Worm (Caenorhabditis elegans) whole organism, L1 larva: ENCODE measurements around the gene bud-13.

ENCODE experiments used
- ama-1 ChIP-seq: fragments of 150-350 bp; optimal IDR thresholded peaks from 2 replicates; lab custom pipeline; 2014
- grh-1 ChIP-seq: fragments of 200-800 bp; sonication (Bioruptor generic); IDR thresholded peaks from 2 replicates; pipeline ENCODE4 v1.3.6; 2022; ENCODE audit warnings: missing genetic modification reagents, missing genetic modification characterization, missing compliant biosample characterization
- jun-1 ChIP-seq: fragments of 150-350 bp; optimal IDR thresholded peaks from 2 replicates; lab custom pipeline; 2014; ENCODE audit warnings: missing biosample characterization, missing genetic modification reagents, missing genetic modification characterization
- mep-1 ChIP-seq: fragments of 150-350 bp; optimal IDR thresholded peaks from 2 replicates; lab custom pipeline; 2014; ENCODE audit warnings: missing biosample characterization, missing genetic modification characterization
- nhr-71 ChIP-seq: sonication (generic microtip); optimal IDR thresholded peaks from 2 replicates; lab custom pipeline; 2016; ENCODE audit warnings: mild to moderate bottlenecking, missing genetic modification characterization, moderate library complexity, missing compliant biosample characterization
- pqm-1 ChIP-seq: sonication (generic microtip); optimal IDR thresholded peaks from 3 replicates; lab custom pipeline; 2017; ENCODE audit warnings: missing biosample characterization, missing genetic modification characterization
- skn-1 ChIP-seq: fragments of 150-350 bp; optimal IDR thresholded peaks from 2 replicates; lab custom pipeline; 2014; ENCODE audit warnings: missing biosample characterization, missing genetic modification characterization
- sup-37 ChIP-seq: fragments of 200-800 bp; sonication (Bioruptor generic); optimal IDR thresholded peaks from 2 replicates; lab custom pipeline; 2018; ENCODE audit warnings: mild to moderate bottlenecking, missing genetic modification characterization, missing compliant biosample characterization
- vab-15 ChIP-seq: sonication (generic microtip); optimal IDR thresholded peaks from 2 replicates; lab custom pipeline; 2017; ENCODE audit warnings: missing genotype, mild to moderate bottlenecking, missing genetic modification characterization, missing compliant biosample characterization
- ztf-11 ChIP-seq, 2 experiments: sonication (generic microtip); optimal IDR thresholded peaks; 2 replicates each; lab custom pipeline; 2016 to 2017; ENCODE audit warnings: missing genetic modification characterization in 2 of 2, missing biosample characterization in 1 of 2, missing compliant biosample characterization in 1 of 2

DNA sequence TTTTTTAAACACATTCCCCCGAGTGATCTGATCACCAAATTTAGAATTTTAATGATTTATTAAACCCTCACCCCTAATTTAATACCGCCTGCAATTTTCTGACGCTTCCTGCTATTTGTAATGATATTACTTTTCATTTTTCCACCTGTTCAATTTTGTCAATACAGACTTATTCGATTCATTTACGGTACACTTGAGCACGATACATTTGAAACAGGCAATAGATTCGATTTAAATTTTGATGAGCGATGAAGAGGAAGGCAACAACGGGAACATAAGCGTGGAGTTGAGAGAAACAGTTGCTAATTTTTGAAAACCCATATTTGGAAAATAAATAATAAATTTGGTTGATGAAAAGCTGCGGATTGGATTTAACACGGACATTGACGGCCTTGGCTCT, 37.1 kb upstream of the bud-13 start:
- TF ChIP-seq ama-1: no peak
- no peak for TF ChIP-seq vab-15 (tag; lab: Kevin White, UChicago)
- TF ChIP-seq skn-1 (tag; lab: Kevin White, UChicago): no peak
- TF ChIP-seq pqm-1 (tag; lab: Kevin White, UChicago): no peak
- no peak for TF ChIP-seq ztf-11 (tag; optimal IDR thresholded peaks at IDR 0.05; lab: Kevin White, UChicago)
- TF ChIP-seq jun-1 (tag; lab: Kevin White, UChicago): no peak
- no peak for TF ChIP-seq mep-1 (tag; lab: Kevin White, UChicago)
- no peak for TF ChIP-seq sup-37 (GFP tag; lab: Kevin White, UChicago)
- no peak for TF ChIP-seq nhr-71 (tag; lab: Kevin White, UChicago)
- no peak for TF ChIP-seq grh-1
